Fruit fly (Drosophila melanogaster): Measurements from ENCODE around the gene dsh.

dsh gene

DNA sequence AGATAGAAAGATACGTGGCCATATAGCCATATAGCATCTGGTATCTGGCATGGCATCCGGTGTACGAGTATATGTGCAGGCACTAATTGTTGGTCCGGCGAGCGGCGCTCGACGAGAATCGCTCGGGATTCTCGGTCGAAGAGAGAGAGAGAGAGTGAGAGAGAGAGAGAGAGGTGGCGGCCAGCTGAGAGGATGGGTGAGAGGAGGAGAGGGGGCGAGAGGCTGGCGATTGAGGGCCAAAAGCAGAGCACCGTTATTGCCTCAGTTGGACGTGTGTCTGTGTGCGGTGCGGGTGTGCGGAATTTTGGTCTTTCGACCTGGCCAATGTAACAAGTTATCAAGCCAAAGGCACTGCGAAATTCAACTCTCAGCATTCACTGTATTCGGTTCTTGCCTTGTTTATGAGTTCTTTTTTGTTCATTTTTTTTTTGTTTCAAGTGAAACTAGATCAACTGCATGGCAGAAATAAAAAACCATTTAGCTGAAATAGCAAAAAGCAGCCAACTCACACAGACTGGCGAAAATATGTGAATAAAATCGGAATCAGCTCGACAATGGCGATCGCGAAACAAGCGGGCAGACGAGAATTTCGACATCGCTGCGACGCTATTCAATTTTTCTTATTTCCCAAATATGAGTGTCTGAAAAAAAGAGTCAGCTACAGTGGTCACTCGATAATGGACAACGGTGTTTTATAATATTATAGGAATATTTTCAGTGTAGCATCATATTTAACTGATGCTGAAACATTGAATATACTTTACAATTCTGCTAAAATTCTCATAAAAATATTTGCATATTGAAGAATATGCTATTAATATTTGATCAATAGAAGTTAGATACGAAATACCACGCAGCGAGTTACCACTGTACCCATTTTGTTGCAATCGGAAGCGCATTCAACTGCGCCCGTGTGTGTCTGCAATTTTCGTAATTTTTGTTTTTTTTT is 17.4 kb downstream of the dsh start (continued):
- no peak for TF ChIP-seq pho (GFP tag; optimal IDR thresholded peaks at IDR 0.05)
- TF ChIP-seq ttk (GFP tag; IDR thresholded peaks at IDR 0.05): peak; percentile 18; the same call in 1 of the 2 replicates
- no peak for TF ChIP-seq Sry-β (GFP tag; optimal IDR thresholded peaks at IDR 0.05)
- TF ChIP-seq B-H1 (GFP tag; IDR thresholded peaks at IDR 0.05): no peak
- no peak for TF ChIP-seq CG11398 (GFP tag; optimal IDR thresholded peaks at IDR 0.05)
- peak; percentile 21 for TF ChIP-seq CG10543 (GFP tag; optimal IDR thresholded peaks at IDR 0.05)
- no peak for TF ChIP-seq bcd (GFP tag; optimal IDR thresholded peaks at IDR 0.05)
- no peak for TF ChIP-seq bowl (GFP tag; IDR thresholded peaks at IDR 0.05)
- peak; percentile 40; the same call in 1 of the 2 replicates for TF ChIP-seq Drgx (GFP tag; IDR thresholded peaks at IDR 0.05)
- TF ChIP-seq H2.0 (GFP tag; IDR thresholded peaks at IDR 0.05): no peak
- TF ChIP-seq emc (GFP tag; optimal IDR thresholded peaks at IDR 0.05): no peak
- no peak for TF ChIP-seq Opbp (GFP tag; IDR thresholded peaks at IDR 0.05; ENCODE audit: partially characterized antibody)
- no peak for TF ChIP-seq aop (GFP tag; IDR thresholded peaks at IDR 0.05)
- TF ChIP-seq CG7556 (GFP tag; optimal IDR thresholded peaks at IDR 0.05): no peak
- no peak for TF ChIP-seq Hand (GFP tag; optimal IDR thresholded peaks at IDR 0.05)
- TF ChIP-seq Doc3 (GFP tag; IDR thresholded peaks at IDR 0.05; ENCODE audit: partially characterized antibody): no peak
- no peak for TF ChIP-seq CG10366 (GFP tag; IDR thresholded peaks at IDR 0.05)
- no peak for TF ChIP-seq CG14667 (GFP tag; IDR thresholded peaks at IDR 0.05)
- TF ChIP-seq ara (GFP tag; IDR thresholded peaks at IDR 0.05): no peak
- no peak for TF ChIP-seq Chrac-16 (GFP tag; optimal IDR thresholded peaks at IDR 0.05)
- TF ChIP-seq tin (GFP tag; optimal IDR thresholded peaks at IDR 0.05): no peak
- TF ChIP-seq CG1603 (tag; optimal IDR thresholded peaks at IDR 0.05): no peak
- TF ChIP-seq CG7372 (GFP tag; IDR thresholded peaks at IDR 0.05): 0 out of 2 replicates have a peak, but pooled peaks have one; percentile 23
- no peak for TF ChIP-seq CHES-1-like (GFP tag; optimal IDR thresholded peaks at IDR 0.05)
- no peak for TF ChIP-seq nau (GFP tag; optimal IDR thresholded peaks at IDR 0.05)
- no peak for TF ChIP-seq Ravus (GFP tag; IDR thresholded peaks at IDR 0.05)
- TF ChIP-seq bbx (GFP tag; IDR thresholded peaks at IDR 0.05; ENCODE audit: partially characterized antibody): no peak
- TF ChIP-seq CrebB (tag; optimal IDR thresholded peaks at IDR 0.05): no peak
- TF ChIP-seq vvl (GFP tag; IDR thresholded peaks at IDR 0.05): no peak
- no peak for TF ChIP-seq sc (optimal IDR thresholded peaks at IDR 0.05)
- no peak for TF ChIP-seq sc (GFP tag; optimal IDR thresholded peaks at IDR 0.05)
- TF ChIP-seq Nf-YB (GFP tag; optimal IDR thresholded peaks at IDR 0.05): no peak
- TF ChIP-seq CG4707 (GFP tag; optimal IDR thresholded peaks at IDR 0.05): no peak
- no peak for TF ChIP-seq CG10462 (GFP tag; optimal IDR thresholded peaks at IDR 0.05)
- TF ChIP-seq grau (tag; optimal IDR thresholded peaks at IDR 0.05): peak; percentile 60
- TF ChIP-seq CG3847 (GFP tag; IDR thresholded peaks at IDR 0.05): no peak
- no peak for TF ChIP-seq Adf1 (GFP tag; IDR thresholded peaks at IDR 0.05)
- TF ChIP-seq CG18599 (GFP tag; optimal IDR thresholded peaks at IDR 0.05): no peak
- TF ChIP-seq MESR4 (GFP tag; optimal IDR thresholded peaks at IDR 0.05): no peak
- TF ChIP-seq cg (GFP tag; optimal IDR thresholded peaks at IDR 0.05): peak; percentile 17
- no peak for TF ChIP-seq Mad (GFP tag; optimal IDR thresholded peaks at IDR 0.05)
- TF ChIP-seq dysf (GFP tag; IDR thresholded peaks at IDR 0.05): peak; percentile 54; the same call in 2 of the 3 replicates
- no peak for TF ChIP-seq CG5245 (GFP tag; optimal IDR thresholded peaks at IDR 0.05)
- no peak for TF ChIP-seq Neu2 (GFP tag; optimal IDR thresholded peaks at IDR 0.05; ENCODE audit: borderline replicate concordance)
- no peak for TF ChIP-seq Aef1 (GFP tag; IDR thresholded peaks at IDR 0.05)
- no peak for TF ChIP-seq scrt (GFP tag; optimal IDR thresholded peaks at IDR 0.05)
- peak; percentile 10 for TF ChIP-seq CG13424 (tag; optimal IDR thresholded peaks at IDR 0.05)
- no peak for TF ChIP-seq da (GFP tag; optimal IDR thresholded peaks at IDR 0.05)
- no peak for TF ChIP-seq Dp (GFP tag; optimal IDR thresholded peaks at IDR 0.05)

Data from whole organism, embryonic.